Worm (Caenorhabditis elegans) whole organism, L4/young adult: ENCODE measurements around the gene ZK688.7.

Experiments used
- W03F9.2 ChIP-seq: fragments of 150-350 bp; optimal IDR thresholded peaks from 2 replicates; lab custom pipeline; 2014; ENCODE audit warnings: missing biosample characterization, missing genetic modification characterization
- dao-5 ChIP-seq: sonication (generic microtip); optimal IDR thresholded peaks from 2 replicates; lab custom pipeline; 2016; ENCODE audit warnings: missing genotype, missing genetic modification characterization, moderate library complexity, missing compliant biosample characterization

- TF ChIP-seq dao-5 (tag; lab: Kevin White, UChicago) (no peak), W03F9.2 (tag; lab: Kevin White, UChicago) (no peak)
These were observed 2.2 kb downstream of the ZK688.7 start, which contains the start of gene ZK688.1 for ce11 chrIII:7909263-7909662.
